Fruit fly (Drosophila melanogaster): ENCODE results near the gene CG9515.

CG9515 gene

DNA sequence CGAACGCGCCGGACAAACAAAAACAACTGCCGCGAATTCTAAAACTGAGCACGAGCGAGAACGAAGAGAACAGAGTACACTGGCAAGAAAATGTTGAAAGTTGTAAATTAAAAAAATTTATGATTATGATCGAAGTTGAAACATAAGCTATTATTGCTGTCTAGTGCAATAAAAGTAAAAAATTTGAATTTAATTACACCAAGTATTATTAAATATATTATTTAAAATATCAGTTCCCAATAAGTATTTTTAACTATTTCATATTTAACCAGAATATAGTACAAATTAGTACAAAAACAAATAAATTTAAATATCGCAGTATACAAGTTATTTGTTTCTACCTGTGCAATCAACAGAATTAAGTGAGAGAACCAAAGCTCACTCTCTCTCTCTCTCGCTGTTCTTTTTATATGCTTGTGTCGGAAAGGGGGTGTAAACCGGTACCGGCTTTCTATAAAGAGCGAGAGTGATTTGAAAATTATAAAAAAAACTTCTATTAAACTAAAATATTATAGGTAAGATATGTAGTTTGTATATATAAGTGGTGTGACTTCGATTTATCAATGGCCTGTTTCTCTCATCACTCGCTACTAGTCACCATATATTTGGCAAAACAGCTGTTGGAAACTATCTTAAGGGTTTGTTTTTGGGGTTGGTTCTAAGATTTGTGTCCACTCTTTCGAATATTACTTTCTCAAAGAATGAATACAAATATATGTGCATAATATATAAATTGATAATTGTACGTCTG lies 8.3 kb upstream of the CG9515 start, which contains the start of gene C1GalTA (continued):
- TF ChIP-seq row (GFP tag; IDR thresholded peaks at IDR 0.05) (peak; percentile 98), ap (GFP tag; IDR thresholded peaks at IDR 0.05) (peak; percentile 90), Ada2b (GFP tag; IDR thresholded peaks at IDR 0.05) (peak; percentile 87), CG10959 (GFP tag; IDR thresholded peaks at IDR 0.05) (peak; percentile 72), Stat92E (GFP tag; optimal IDR thresholded peaks at IDR 0.05) (peak in 1 of 3 experiments; percentile 99), Dbx (GFP tag; IDR thresholded peaks at IDR 0.05) (peak; percentile 96), CG12299 (tag; optimal IDR thresholded peaks at IDR 0.05) (peak; percentile 98), CG17361 (GFP tag; IDR thresholded peaks at IDR 0.05) (peak; percentile 100), stwl (tag; optimal IDR thresholded peaks at IDR 0.05) (peak; percentile 67), pros (GFP tag; optimal IDR thresholded peaks at IDR 0.05) (peak; percentile 90), MBD-R2 (GFP tag; IDR thresholded peaks at IDR 0.05) (peak; percentile 61; the same call in 1 of the 2 replicates), al (GFP tag; IDR thresholded peaks at IDR 0.05) (peak; percentile 93), CG11247 (GFP tag; IDR thresholded peaks at IDR 0.05) (peak; percentile 93), CG5245 (GFP tag; optimal IDR thresholded peaks at IDR 0.05) (peak; percentile 84), CG3163 (GFP tag; optimal IDR thresholded peaks at IDR 0.05) (peak; percentile 23), CG31365 (tag; optimal IDR thresholded peaks at IDR 0.05) (peak; percentile 57), salm (tag; optimal IDR thresholded peaks at IDR 0.05) (peak; percentile 98), prd (optimal IDR thresholded peaks at IDR 0.05) (no peak), prd (GFP tag; IDR thresholded peaks at IDR 0.05) (peak; percentile 95), CG1792 (GFP tag; optimal IDR thresholded peaks at IDR 0.05) (peak; percentile 0), bcd (GFP tag; optimal IDR thresholded peaks at IDR 0.05) (peak; percentile 97), Camta (GFP tag; optimal IDR thresholded peaks at IDR 0.05) (peak; percentile 40), nerfin-1 (tag; optimal IDR thresholded peaks at IDR 0.05) (peak; percentile 98), CG10267 (tag; optimal IDR thresholded peaks at IDR 0.05) (peak; percentile 98), Asciz (GFP tag; optimal IDR thresholded peaks at IDR 0.05) (peak; percentile 97), Poxn (GFP tag; IDR thresholded peaks at IDR 0.05) (peak; percentile 79), CG10321 (GFP tag; IDR thresholded peaks at IDR 0.05) (peak; percentile 77; the same call in 1 of the 2 replicates), BEAF-32 (GFP tag; optimal IDR thresholded peaks at IDR 0.05) (no peak), CG2678 (tag; optimal IDR thresholded peaks at IDR 0.05) (peak; percentile 100), CG12942 (GFP tag; optimal IDR thresholded peaks at IDR 0.05) (peak; percentile 92), Sin3A (optimal IDR thresholded peaks at IDR 0.05) (no peak), CG6689 (GFP tag; IDR thresholded peaks at IDR 0.05) (peak; percentile 98), CG9817 (tag; optimal IDR thresholded peaks at IDR 0.05) (peak; percentile 94), CG2116 (GFP tag; optimal IDR thresholded peaks at IDR 0.05) (peak; percentile 84), CG3065 (GFP tag; optimal IDR thresholded peaks at IDR 0.05) (peak; percentile 87), CG15269 (tag; optimal IDR thresholded peaks at IDR 0.05) (peak; percentile 99), CG11085 (GFP tag; IDR thresholded peaks at IDR 0.05) (peak; percentile 93), chm (GFP tag; IDR thresholded peaks at IDR 0.05) (peak; percentile 92), fd64A (GFP tag; optimal IDR thresholded peaks at IDR 0.05) (peak; percentile 65), tup (GFP tag; optimal IDR thresholded peaks at IDR 0.05) (peak; percentile 28), inv (GFP tag; IDR thresholded peaks at IDR 0.05; ENCODE audit: partially characterized antibody) (no peak), MTF-1 (GFP tag; optimal IDR thresholded peaks at IDR 0.05; ENCODE audit: borderline replicate concordance) (peak; percentile 85), CoRest (tag; optimal IDR thresholded peaks at IDR 0.05) (peak; percentile 100), CG13775 (GFP tag; optimal IDR thresholded peaks at IDR 0.05) (peak; percentile 97), CG11398 (GFP tag; optimal IDR thresholded peaks at IDR 0.05) (peak; percentile 63), Ravus (GFP tag; IDR thresholded peaks at IDR 0.05) (peak; percentile 86), kay (GFP tag; optimal IDR thresholded peaks at IDR 0.05) (peak; percentile 91), CG13296 (GFP tag; optimal IDR thresholded peaks at IDR 0.05) (peak; percentile 99), Bgb (GFP tag; IDR thresholded peaks at IDR 0.05; ENCODE audit: partially characterized antibody) (no peak)
